Worm (Caenorhabditis elegans): ENCODE measurements around the gene H06I04.3.
A peak's percentile ranks its signal among the peaks of the same experiment; 100 is the strongest.

Gene H06I04.3

ce11 chrIII:3040735-3041439 is 29.4 kb upstream of the H06I04.3 start, which contains the start of gene daf-2 (continued):
- TF ChIP-seq gei-17 (GFP tag; optimal IDR thresholded peaks at IDR 0.05) (no peak), unc-130 (GFP tag; optimal IDR thresholded peaks at IDR 0.05) (no peak), D2030.7 (GFP tag; IDR thresholded peaks at IDR 0.05) (peak; percentile 62; the same call in 1 of the 2 replicates), tbp1 (GFP tag; optimal IDR thresholded peaks at IDR 0.05) (no peak), ZK185.1 (tag; optimal IDR thresholded peaks at IDR 0.05; ENCODE audit: poor library complexity, severe bottlenecking) (no peak), repo-1 (tag; optimal IDR thresholded peaks at IDR 0.05) (no peak), ceh-91 (GFP tag; IDR thresholded peaks at IDR 0.05) (peak; percentile 40), ccch-3 (GFP tag; optimal IDR thresholded peaks at IDR 0.05) (no peak), F57C9.4 (tag; optimal IDR thresholded peaks at IDR 0.05) (no peak), madf-6 (GFP tag; IDR thresholded peaks at IDR 0.05) (peak; percentile 84), ets-4 (GFP tag; optimal IDR thresholded peaks at IDR 0.05) (no peak), egrh-3 (GFP tag; IDR thresholded peaks at IDR 0.05) (no peak), B0336.3 (GFP tag; IDR thresholded peaks at IDR 0.05) (no peak), sptf-2 (GFP tag; optimal IDR thresholded peaks at IDR 0.05) (no peak), ztf-22 (GFP tag; optimal IDR thresholded peaks at IDR 0.05) (no peak), F33H1.4 (GFP tag; IDR thresholded peaks at IDR 0.05) (peak; percentile 58), C06A6.2 (GFP tag; conservative IDR thresholded peaks at IDR 0.05) (no peak), hlh-12 (tag; optimal IDR thresholded peaks at IDR 0.05) (no peak), attf-3 (GFP tag; conservative IDR thresholded peaks at IDR 0.05) (no peak), dox-1 (GFP tag; IDR thresholded peaks at IDR 0.05) (no peak), F37B4.10 (GFP tag; IDR thresholded peaks at IDR 0.05) (no peak), lsl-1 (GFP tag; optimal IDR thresholded peaks at IDR 0.05) (peak; percentile 94)

- TF ChIP-seq tbp1 (GFP tag; optimal IDR thresholded peaks at IDR 0.05) (no peak), pha-4 (tag; optimal IDR thresholded peaks at IDR 0.05) (no peak), snpc-4 (GFP tag; optimal IDR thresholded peaks at IDR 0.05) (no peak), snpc-4 (tag; optimal IDR thresholded peaks at IDR 0.05) (no peak), ztf-26 (tag; optimal IDR thresholded peaks at IDR 0.05) (no peak), let-526 (GFP tag; IDR thresholded peaks at IDR 0.05) (no peak), snpc-1.1 (tag; optimal IDR thresholded peaks at IDR 0.05; ENCODE audit: insufficient read depth) (no peak), F57A8.1 (GFP tag; optimal IDR thresholded peaks at IDR 0.05) (no peak), ceh-91 (GFP tag; IDR thresholded peaks at IDR 0.05) (no peak), sea-2 (GFP tag; IDR thresholded peaks at IDR 0.05) (no peak), K12H6.12 (tag; optimal IDR thresholded peaks at IDR 0.05) (no peak), lsl-1 (GFP tag; optimal IDR thresholded peaks at IDR 0.05) (no peak), hlh-12 (tag; optimal IDR thresholded peaks at IDR 0.05) (no peak), somi-1 (GFP tag; optimal IDR thresholded peaks at IDR 0.05) (no peak), lin-54 (GFP tag; optimal IDR thresholded peaks at IDR 0.05) (no peak), akir-1 (GFP tag; optimal IDR thresholded peaks at IDR 0.05) (no peak), nhr-80 (tag; optimal IDR thresholded peaks at IDR 0.05) (no peak)
Observed at ce11 chrIII:3047040-3047439, 23.3 kb upstream of the H06I04.3 start, which contains the start of gene cutl-25. TSS of gene cutl-25 (minus strand) at chrIII:3047140.

- TF ChIP-seq F23B12.7 (tag; optimal IDR thresholded peaks at IDR 0.05; ENCODE audit: insufficient read depth) (no peak), T26A5.8 (tag; optimal IDR thresholded peaks at IDR 0.05) (no peak), ceh-40 (GFP tag; IDR thresholded peaks at IDR 0.05) (no peak), dpl-1 (GFP tag; optimal IDR thresholded peaks at IDR 0.05) (no peak), B0336.3 (GFP tag; IDR thresholded peaks at IDR 0.05) (no peak), D2030.7 (GFP tag; IDR thresholded peaks at IDR 0.05) (no peak), nhr-120 (GFP tag; IDR thresholded peaks at IDR 0.05) (no peak), unc-62 (GFP tag; optimal IDR thresholded peaks at IDR 0.05) (no peak), C06A6.2 (GFP tag; conservative IDR thresholded peaks at IDR 0.05) (no peak), lag-1 (GFP tag; IDR thresholded peaks at IDR 0.05) (no peak), F33H1.4 (GFP tag; IDR thresholded peaks at IDR 0.05) (no peak), F57C9.4 (tag; optimal IDR thresholded peaks at IDR 0.05) (no peak), nhr-90 (tag; optimal IDR thresholded peaks at IDR 0.05) (no peak), ets-4 (GFP tag; optimal IDR thresholded peaks at IDR 0.05) (no peak)
Observed at ce11 chrIII:3047909-3048308, 22.4 kb upstream of the H06I04.3 start.
